Worm (Caenorhabditis elegans): ENCODE measurements around the gene ptr-20.

DNA sequence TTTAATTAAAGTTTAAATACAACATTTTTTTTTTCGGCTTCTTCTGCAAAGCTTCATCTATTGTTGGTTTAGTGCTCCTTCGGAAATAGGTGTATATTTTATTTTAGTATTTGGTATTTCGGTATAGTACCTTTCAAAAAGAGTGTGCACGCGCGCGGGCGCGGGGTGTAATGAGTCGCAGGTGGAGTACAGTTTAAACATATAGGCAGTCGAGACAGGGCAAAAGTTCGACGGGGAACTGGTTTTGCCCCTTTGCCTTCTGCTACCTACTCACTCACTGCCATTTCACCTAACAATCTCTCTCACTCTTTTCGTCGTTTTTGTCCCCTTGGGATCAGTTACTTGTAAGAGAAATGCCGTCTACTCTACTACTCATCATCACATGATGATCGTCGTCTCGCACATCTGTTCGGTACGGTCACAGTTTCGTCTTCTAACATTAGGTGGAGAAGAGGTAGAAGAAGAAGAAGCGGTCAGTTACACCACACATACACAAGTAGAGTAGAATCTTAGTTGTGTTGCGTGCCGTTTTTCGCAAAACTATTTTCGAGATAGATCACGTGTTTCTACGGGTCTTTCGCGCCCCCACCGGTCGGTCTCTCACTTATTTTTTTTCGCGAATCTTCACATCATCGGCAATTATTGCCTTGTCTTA is 54.4 kb downstream of the ptr-20 start:
- TF ChIP-seq pha-4 (GFP tag; IDR thresholded peaks at IDR 0.05) (no peak), pha-4 (tag; optimal IDR thresholded peaks at IDR 0.05) (no peak), madf-5 (GFP tag; IDR thresholded peaks at IDR 0.05) (no peak), zip-11 (GFP tag; IDR thresholded peaks at IDR 0.05) (no peak), lir-3 (tag; optimal IDR thresholded peaks at IDR 0.05) (no peak), snpc-4 (tag; optimal IDR thresholded peaks at IDR 0.05) (no peak), unc-62 (GFP tag; optimal IDR thresholded peaks at IDR 0.05 in 1 of 2) (peak in 1 of 2 experiments; percentile 89), unc-62 (tag; optimal IDR thresholded peaks at IDR 0.05) (no peak), ceh-28 (tag; optimal IDR thresholded peaks at IDR 0.05) (no peak), sdz-12 (GFP tag; optimal IDR thresholded peaks at IDR 0.05) (no peak), unc-130 (GFP tag; optimal IDR thresholded peaks at IDR 0.05) (no peak), ZK546.5 (tag; optimal IDR thresholded peaks at IDR 0.05) (no peak)

Data from whole organism, L4 larva.